Fruit fly (Drosophila melanogaster): ENCODE data around the gene Sfp36F.

Gene Sfp36F

dm6 chr2L:18292222-18292621, at the start of gene Sfp36F:
Gene Sfp36F, plus strand, starts transcription at chr2L:18292522.
- TF ChIP-seq gcm2 (GFP tag; optimal IDR thresholded peaks at IDR 0.05) (no peak), Nf-YC (tag; optimal IDR thresholded peaks at IDR 0.05) (no peak), CG13894 (tag; optimal IDR thresholded peaks at IDR 0.05) (no peak), pb (GFP tag; optimal IDR thresholded peaks at IDR 0.05) (no peak), crp (GFP tag; optimal IDR thresholded peaks at IDR 0.05) (no peak), da (GFP tag; optimal IDR thresholded peaks at IDR 0.05) (no peak), ranshi (GFP tag; IDR thresholded peaks at IDR 0.05) (no peak), fd64A (GFP tag; optimal IDR thresholded peaks at IDR 0.05) (no peak), corto (GFP tag; optimal IDR thresholded peaks at IDR 0.05) (no peak), CG10654 (GFP tag; optimal IDR thresholded peaks at IDR 0.05) (no peak), ase (GFP tag; IDR thresholded peaks at IDR 0.05) (no peak)

DNA sequence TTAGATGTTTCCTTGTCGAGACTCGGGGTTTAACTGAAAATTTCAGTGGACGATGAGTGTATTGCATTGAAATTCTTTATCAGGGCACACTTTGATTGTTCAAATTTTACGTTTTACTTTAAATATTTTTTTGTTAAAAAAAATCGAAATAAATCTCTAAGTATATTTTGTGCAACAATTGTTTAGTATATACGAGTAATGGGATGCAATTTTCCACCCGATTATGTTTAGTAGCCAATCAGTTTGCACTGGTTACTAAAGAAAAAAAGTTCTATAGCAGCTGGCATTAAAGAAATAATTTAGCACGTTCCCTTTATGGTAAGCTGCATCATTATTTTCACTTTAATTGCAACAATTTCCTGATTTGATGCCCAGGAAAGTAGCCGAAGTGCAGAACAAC, 34.4 kb upstream of the Sfp36F start, which contains the start of gene CG31788:
TSS of gene CG31788 (minus strand) at position 101 of the 400 bp plus-strand sequence.
- no peak for TF ChIP-seq CG18262 (tag; optimal IDR thresholded peaks at IDR 0.05)

dm6 chr2L:18267815-18268214, 24.5 kb upstream of the Sfp36F start:
- TF ChIP-seq CG2678 (tag; optimal IDR thresholded peaks at IDR 0.05) (peak; percentile 48), slbo (GFP tag; IDR thresholded peaks at IDR 0.05) (0 out of 2 replicates have a peak, but pooled peaks have one; percentile 21), CG2120 (GFP tag; optimal IDR thresholded peaks at IDR 0.05) (peak; percentile 45), CG10979 (tag; optimal IDR thresholded peaks at IDR 0.05) (no peak), gem (tag; optimal IDR thresholded peaks at IDR 0.05) (peak; percentile 44), nau (GFP tag; optimal IDR thresholded peaks at IDR 0.05) (no peak), CG18599 (GFP tag; optimal IDR thresholded peaks at IDR 0.05) (peak; percentile 72), Elba2 (GFP tag; optimal IDR thresholded peaks at IDR 0.05) (no peak), dysf (GFP tag; IDR thresholded peaks at IDR 0.05) (peak; percentile 62), CG15269 (tag; optimal IDR thresholded peaks at IDR 0.05) (peak; percentile 17), Kr (GFP tag; optimal IDR thresholded peaks at IDR 0.05) (no peak), lab (GFP tag; optimal IDR thresholded peaks at IDR 0.05) (peak; percentile 54), Fer1 (GFP tag; optimal IDR thresholded peaks at IDR 0.05) (peak; percentile 60), CG2129 (GFP tag; IDR thresholded peaks at IDR 0.05; ENCODE audit: partially characterized antibody) (no peak), CG10321 (GFP tag; IDR thresholded peaks at IDR 0.05) (no peak), btn (GFP tag; optimal IDR thresholded peaks at IDR 0.05) (no peak), CG11085 (GFP tag; IDR thresholded peaks at IDR 0.05) (0 out of 2 replicates have a peak, but pooled peaks have one; percentile 10), CG1529 (GFP tag; optimal IDR thresholded peaks at IDR 0.05) (no peak), D19A (tag; optimal IDR thresholded peaks at IDR 0.05) (no peak), Hr51 (GFP tag; optimal IDR thresholded peaks at IDR 0.05) (peak in 1 of 2 experiments; percentile 27), Atf-2 (GFP tag; optimal IDR thresholded peaks at IDR 0.05) (no peak), Rx (GFP tag; IDR thresholded peaks at IDR 0.05) (no peak), CG2889 (GFP tag; IDR thresholded peaks at IDR 0.05) (no peak), CG1603 (tag; optimal IDR thresholded peaks at IDR 0.05) (no peak), Hand (GFP tag; optimal IDR thresholded peaks at IDR 0.05) (peak; percentile 45), Hmr (GFP tag; optimal IDR thresholded peaks at IDR 0.05) (peak; percentile 48), CG13775 (GFP tag; optimal IDR thresholded peaks at IDR 0.05) (no peak), grau (tag; optimal IDR thresholded peaks at IDR 0.05) (peak; percentile 30), sr (GFP tag; IDR thresholded peaks at IDR 0.05) (no peak), zen (tag; optimal IDR thresholded peaks at IDR 0.05) (no peak), cwo (GFP tag; optimal IDR thresholded peaks at IDR 0.05) (peak; percentile 17), ac (GFP tag; optimal IDR thresholded peaks at IDR 0.05) (no peak), CG7839 (tag; optimal IDR thresholded peaks at IDR 0.05) (peak; percentile 25), shn (GFP tag; optimal IDR thresholded peaks at IDR 0.05) (no peak), Ada2b (GFP tag; IDR thresholded peaks at IDR 0.05) (peak; percentile 30; the same call in 1 of the 2 replicates), Hr39 (optimal IDR thresholded peaks at IDR 0.05) (no peak)
